Worm (Caenorhabditis elegans) whole organism, L4 larva: ENCODE results near the gene F59A7.11.

ENCODE experiments used
- F10B5.3 ChIP-seq: sonication (generic microtip); optimal IDR thresholded peaks from 2 replicates; lab custom pipeline; 2016; ENCODE audit warnings: mild to moderate bottlenecking, missing genetic modification characterization, missing compliant biosample characterization
- F37D6.2 ChIP-seq: sonication (generic microtip); optimal IDR thresholded peaks from 2 replicates; lab custom pipeline; 2016; ENCODE audit warnings: mild to moderate bottlenecking, missing genetic modification characterization, missing compliant biosample characterization
- F49E8.2 ChIP-seq: sonication (generic microtip); optimal IDR thresholded peaks from 2 replicates; lab custom pipeline; 2016; ENCODE audit warnings: missing compliant biosample characterization, mild to moderate bottlenecking, missing genetic modification characterization, borderline replicate concordance
- T26A8.4 ChIP-seq: fragments of 200-800 bp; sonication (Bioruptor generic); IDR thresholded peaks from 2 replicates; pipeline ENCODE4 v1.3.6; 2022; ENCODE audit warnings: missing genetic modification characterization, missing compliant biosample characterization
- ZK546.5 ChIP-seq, 2 experiments: sonication (generic microtip); optimal IDR thresholded peaks; 2 replicates each; lab custom pipeline; 2017; ENCODE audit warnings: missing biosample characterization in 2 of 2, missing genetic modification characterization in 2 of 2
- attf-4 ChIP-seq: sonication (generic microtip); optimal IDR thresholded peaks from 3 replicates; lab custom pipeline; 2017; ENCODE audit warnings: missing biosample characterization, missing genetic modification characterization
- ceh-20 ChIP-seq: fragments of 200-800 bp; sonication (Bioruptor generic); IDR thresholded peaks from 2 replicates; pipeline ENCODE4 v1.3.6; 2022; ENCODE audit warnings: missing genetic modification reagents, missing genetic modification characterization, missing compliant biosample characterization
- ceh-28 ChIP-seq: fragments of 150-350 bp; optimal IDR thresholded peaks from 2 replicates; lab custom pipeline; 2014; ENCODE audit warnings: missing biosample characterization, missing genetic modification reagents, missing genetic modification characterization
- ceh-44 ChIP-seq: fragments of 200-800 bp; sonication (Bioruptor generic); IDR thresholded peaks from 2 replicates; pipeline ENCODE4 v1.3.6; 2022; ENCODE audit warnings: missing genetic modification reagents, missing genetic modification characterization, missing compliant biosample characterization
- ceh-82 ChIP-seq: sonication (generic microtip); optimal IDR thresholded peaks from 2 replicates; lab custom pipeline; 2017; ENCODE audit warnings: missing biosample characterization, missing genetic modification characterization
- ces-1 ChIP-seq: fragments of 150-350 bp; sonication (generic microtip); optimal IDR thresholded peaks from 4 replicates; lab custom pipeline; 2014; ENCODE audit warnings: missing biosample characterization, missing genetic modification reagents, missing genetic modification characterization
- cey-2 ChIP-seq: sonication (generic microtip); optimal IDR thresholded peaks from 3 replicates; lab custom pipeline; 2017; ENCODE audit warnings: missing genetic modification characterization, mild to moderate bottlenecking, missing compliant biosample characterization, antibody characterized with exemption, borderline replicate concordance; ENCODE audit not compliant: insufficient read depth
- ctbp-1 ChIP-seq: fragments of 200-800 bp; sonication (Bioruptor generic); IDR thresholded peaks from 2 replicates; pipeline ENCODE4 v1.3.6; 2022; ENCODE audit warnings: missing genetic modification reagents, missing genetic modification characterization, missing compliant biosample characterization
- daf-12 ChIP-seq: fragments of 150-350 bp; optimal IDR thresholded peaks from 2 replicates; lab custom pipeline; 2014; ENCODE audit warnings: missing biosample characterization, missing genetic modification reagents, missing genetic modification characterization
- daf-16 ChIP-seq, 3 experiments: sonication (generic microtip); optimal IDR thresholded peaks; 2 replicates each; lab custom pipeline; 2016 to 2017; ENCODE audit warnings: missing genetic modification characterization in 3 of 3, missing genetic modification reagents in 3 of 3, mild to moderate bottlenecking in 2 of 3, missing compliant biosample characterization in 2 of 3, missing biosample characterization in 1 of 3, moderate library complexity in 1 of 3
- dmd-6 ChIP-seq: fragments of 200-800 bp; sonication (Bioruptor generic); IDR thresholded peaks from 2 replicates; pipeline ENCODE4 v1.3.6; 2022; ENCODE audit warnings: missing genetic modification reagents, missing genetic modification characterization, missing compliant biosample characterization
- dve-1 ChIP-seq: sonication (generic microtip); optimal IDR thresholded peaks from 2 replicates; lab custom pipeline; 2017; ENCODE audit warnings: antibody characterized with exemption, mild to moderate bottlenecking, missing genetic modification characterization, missing compliant biosample characterization; ENCODE audit not compliant: insufficient read depth
- egl-27 ChIP-seq: sonication (generic microtip); optimal IDR thresholded peaks from 3 replicates; lab custom pipeline; 2017; ENCODE audit warnings: missing biosample characterization, missing genetic modification reagents, missing genetic modification characterization
- egl-43 ChIP-seq: fragments of 200-800 bp; sonication (Bioruptor generic); IDR thresholded peaks from 2 replicates; pipeline ENCODE4 v1.3.6; 2022; ENCODE audit warnings: missing genetic modification reagents, missing genetic modification characterization, missing compliant biosample characterization
- fkh-10 ChIP-seq: fragments of 150-350 bp; optimal IDR thresholded peaks from 2 replicates; lab custom pipeline; 2014; ENCODE audit warnings: missing biosample characterization, missing genetic modification reagents, missing genetic modification characterization
- hlh-11 ChIP-seq: fragments of 200-800 bp; sonication (Bioruptor generic); optimal IDR thresholded peaks from 2 replicates; lab custom pipeline; 2018; ENCODE audit warnings: mild to moderate bottlenecking, missing genetic modification characterization, missing compliant biosample characterization
- jun-1 ChIP-seq: fragments of 150-350 bp; optimal IDR thresholded peaks from 2 replicates; lab custom pipeline; 2014; ENCODE audit warnings: missing biosample characterization, missing genetic modification reagents, missing genetic modification characterization
- lin-1 ChIP-seq: fragments of 200-800 bp; sonication (Bioruptor generic); IDR thresholded peaks from 2 replicates; pipeline ENCODE4 v1.3.6; 2022; ENCODE audit warnings: missing genetic modification reagents, missing genetic modification characterization, missing compliant biosample characterization
- lin-15B ChIP-seq: fragments of 150-350 bp; sonication (generic microtip); optimal IDR thresholded peaks from 3 replicates; lab custom pipeline; 2014; ENCODE audit warnings: missing biosample characterization, missing genetic modification characterization
- lin-39 ChIP-seq: fragments of 150-350 bp; optimal IDR thresholded peaks from 2 replicates; lab custom pipeline; 2014; ENCODE audit warnings: missing biosample characterization, missing genetic modification reagents, missing genetic modification characterization
- lir-3 ChIP-seq: sonication (generic microtip); optimal IDR thresholded peaks from 2 replicates; lab custom pipeline; 2016; ENCODE audit warnings: mild to moderate bottlenecking, missing genetic modification characterization, missing compliant biosample characterization
- madf-5 ChIP-seq, 2 experiments: fragments of 200-800 bp; sonication (Bioruptor generic); IDR thresholded peaks; 2 replicates each; pipeline ENCODE4 v1.3.6; 2022; ENCODE audit warnings: missing compliant biosample characterization in 2 of 2, missing genetic modification characterization in 2 of 2
- mdl-1 ChIP-seq, 2 experiments: fragments of 150-350 bp in 1 of 2; sonication (generic microtip) in 1 of 2; optimal IDR thresholded peaks; 2 replicates each; lab custom pipeline; 2014 to 2017; ENCODE audit warnings: missing biosample characterization in 2 of 2, missing genetic modification characterization in 2 of 2
- nhr-111 ChIP-seq: fragments of 200-800 bp; sonication (Bioruptor generic); optimal IDR thresholded peaks from 2 replicates; lab custom pipeline; 2018; ENCODE audit warnings: mild to moderate bottlenecking, missing genetic modification characterization, missing compliant biosample characterization
- nhr-28 ChIP-seq: fragments of 150-350 bp; optimal IDR thresholded peaks from 2 replicates; lab custom pipeline; 2014; ENCODE audit warnings: missing biosample characterization, missing genetic modification characterization
- php-3 ChIP-seq: fragments of 200-800 bp; sonication (Bioruptor generic); IDR thresholded peaks from 2 replicates; pipeline ENCODE4 v1.3.6; 2022; ENCODE audit warnings: missing genetic modification reagents, missing genetic modification characterization, missing compliant biosample characterization
- pqm-1 ChIP-seq: sonication (generic microtip); optimal IDR thresholded peaks from 2 replicates; lab custom pipeline; 2017; ENCODE audit warnings: missing biosample characterization, missing genetic modification characterization
- rbr-2 ChIP-seq: sonication (generic microtip); optimal IDR thresholded peaks from 2 replicates; lab custom pipeline; 2016; ENCODE audit warnings: missing genotype, missing genetic modification characterization, missing compliant biosample characterization
- sdz-12 ChIP-seq: fragments of 200-800 bp; sonication (Bioruptor generic); optimal IDR thresholded peaks from 2 replicates; lab custom pipeline; 2018; ENCODE audit warnings: mild to moderate bottlenecking, missing genetic modification characterization, missing compliant biosample characterization
- set-16 ChIP-seq: fragments of 200-800 bp; sonication (Bioruptor generic); IDR thresholded peaks from 2 replicates; pipeline ENCODE4 v1.3.6; 2022; ENCODE audit warnings: missing genetic modification reagents, missing genetic modification characterization, missing compliant biosample characterization
- tra-1 ChIP-seq: fragments of 200-800 bp; sonication (Bioruptor generic); IDR thresholded peaks from 2 replicates; pipeline ENCODE4 v1.3.6; 2022; ENCODE audit warnings: missing genetic modification reagents, missing genetic modification characterization, missing compliant biosample characterization
- unc-39 ChIP-seq: sonication (generic microtip); optimal IDR thresholded peaks from 2 replicates; lab custom pipeline; 2017; ENCODE audit warnings: missing biosample characterization, missing genetic modification characterization
- unc-62 ChIP-seq, 3 experiments: fragments of 150-350 bp in 1 of 3; sonication (generic microtip); optimal IDR thresholded peaks in 2 of 3; peaks in 1 of 3; 1 replicate in 1 of 3; 2 replicates in 2 of 3; lab custom pipeline; 2014 to 2017; ENCODE audit warnings: missing biosample characterization in 3 of 3, missing genetic modification characterization in 3 of 3, missing genetic modification reagents in 3 of 3, missing genotype in 1 of 3
- zag-1 ChIP-seq: fragments of 150-350 bp; optimal IDR thresholded peaks from 2 replicates; lab custom pipeline; 2014; ENCODE audit warnings: missing biosample characterization, missing genetic modification characterization
- zip-11 ChIP-seq: fragments of 200-800 bp; sonication (Bioruptor generic); IDR thresholded peaks from 2 replicates; pipeline ENCODE4 v1.3.6; 2022; ENCODE audit warnings: missing genetic modification characterization, missing compliant biosample characterization

Gene F59A7.11

DNA sequence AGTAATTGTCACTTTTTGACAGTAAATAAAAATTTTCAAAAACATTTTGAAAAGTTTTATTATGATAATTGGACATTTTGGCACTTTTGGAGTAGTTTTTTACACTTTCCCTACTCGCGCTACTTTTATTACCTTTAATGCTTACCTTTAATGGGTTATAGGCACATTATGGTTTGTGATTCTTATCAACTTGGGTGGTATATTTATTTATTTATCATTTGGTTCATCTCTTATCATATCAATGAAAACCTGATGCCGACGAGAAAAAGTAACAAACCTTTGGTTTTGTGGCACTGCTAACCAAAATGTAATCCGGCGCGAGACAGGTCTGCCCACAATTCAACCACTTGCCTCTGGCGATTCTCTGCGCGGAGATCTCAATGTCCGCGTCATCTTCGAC lies 15.4 kb downstream of the F59A7.11 start:
- TF ChIP-seq lir-3 (tag; lab: Kevin White, UChicago) (no peak), php-3 (GFP tag; lab: Robert Waterston, UW) (peak; percentile 74), nhr-28 (peak; percentile 22), ceh-82 (tag; lab: Kevin White, UChicago) (no peak), daf-16 (GFP tag; optimal IDR thresholded peaks at IDR 0.05; lab: Kevin White, UChicago) (no peak), daf-16 (tag; optimal IDR thresholded peaks at IDR 0.05; lab: Kevin White, UChicago) (peak; percentile 63), attf-4 (no peak)
- TF ChIP-seq, all 104 proteins: peak for 3

DNA sequence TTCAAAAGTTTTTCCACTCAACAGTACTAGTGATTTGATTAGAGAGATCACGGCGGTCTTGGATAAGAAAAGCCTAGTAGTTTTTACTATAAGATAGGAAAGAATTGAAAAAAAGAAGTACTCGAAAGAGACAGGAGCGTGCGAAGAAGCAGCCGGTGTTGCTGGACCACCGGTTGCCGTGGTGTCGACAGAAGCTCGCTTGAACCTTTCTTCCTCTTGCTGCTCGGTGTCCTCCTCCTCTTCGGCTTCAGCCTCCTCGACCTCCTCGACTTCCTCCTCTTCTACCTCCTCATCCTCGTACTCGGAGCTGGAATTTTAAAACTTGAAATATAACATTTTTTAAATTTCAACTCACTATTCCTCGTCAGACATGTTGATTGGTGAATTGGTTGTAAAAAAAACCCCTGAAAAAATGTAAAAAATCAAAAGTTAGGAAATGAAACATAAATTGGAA lies 21.2 kb downstream of the F59A7.11 start, which contains the start of gene tnt-4:
Gene tnt-4, minus strand, starts transcription at position 404 of the 454 bp plus-strand sequence.
- TF ChIP-seq set-16 (GFP tag; lab: Robert Waterston, UW) (peak; percentile 76), zag-1 (tag; lab: Kevin White, UChicago) (no peak)

- TF ChIP-seq egl-43 (GFP tag; lab: Robert Waterston, UW), result 0 out of 2 replicates have a peak, but pooled peaks have one; percentile 40
- no peak for TF ChIP-seq ces-1
- TF ChIP-seq unc-39, result no peak
- peak; percentile 90 for TF ChIP-seq set-16 (GFP tag; lab: Robert Waterston, UW)
- no peak for TF ChIP-seq daf-16 (GFP tag; optimal IDR thresholded peaks at IDR 0.05; lab: Kevin White, UChicago)
- TF ChIP-seq daf-16 (tag; optimal IDR thresholded peaks at IDR 0.05; lab: Kevin White, UChicago), result no peak
Observed at ce11 chrV:1991381-1991780, 22.3 kb downstream of the F59A7.11 start.

DNA sequence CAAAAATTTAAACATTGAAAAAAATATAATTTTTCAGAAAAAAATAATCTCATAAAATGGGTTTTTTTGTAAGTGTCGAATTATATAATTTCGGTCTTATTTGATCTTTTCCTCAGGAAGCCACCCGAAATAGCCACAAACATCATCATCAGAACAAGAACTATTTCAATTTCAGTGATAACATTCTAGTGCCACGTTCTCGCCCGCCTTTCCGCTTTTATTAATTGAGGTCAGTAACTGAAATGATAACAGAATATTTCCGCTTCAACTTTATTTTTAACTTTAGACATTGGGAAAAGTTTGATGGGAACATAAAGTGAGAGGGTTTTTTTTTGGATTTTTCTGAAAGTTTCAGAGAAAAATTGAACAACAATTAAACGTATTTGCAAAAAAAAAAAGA lies 24.5 kb downstream of the F59A7.11 start:
- TF ChIP-seq pqm-1 (tag; lab: Kevin White, UChicago) (peak; percentile 83), nhr-28 (peak; percentile 32), dmd-6 (peak; percentile 36; the same call in 1 of the 2 replicates), egl-27 (tag; lab: Kevin White, UChicago) (no peak), unc-62 (GFP tag; optimal IDR thresholded peaks at IDR 0.05 in 1 of 2; lab: Kevin White, UChicago) (peak in 1 of 2 experiments; percentile 30), unc-62 (tag; optimal IDR thresholded peaks at IDR 0.05; lab: Kevin White, UChicago) (no peak), F37D6.2 (tag; lab: Kevin White, UChicago) (no peak), daf-16 (GFP tag; optimal IDR thresholded peaks at IDR 0.05; lab: Kevin White, UChicago) (no peak), daf-16 (tag; optimal IDR thresholded peaks at IDR 0.05; lab: Kevin White, UChicago) (peak; percentile 31), hlh-11 (tag; lab: Kevin White, UChicago) (peak; percentile 8)

ce11 chrV:1986954-1987353 lies 26.8 kb downstream of the F59A7.11 start, which contains the start of gene T08B1.1:
T08B1.1 (minus strand) TSS chrV:1987045.
- no peak for TF ChIP-seq fkh-10 (GFP tag; lab: Kevin White, UChicago)
- TF ChIP-seq ceh-20 (GFP tag; lab: Robert Waterston, UW), result peak; percentile 45; the same call in 1 of the 2 replicates
- no peak for TF ChIP-seq ceh-28 (tag; lab: Kevin White, UChicago)
- no peak for TF ChIP-seq lin-39 (tag; lab: Kevin White, UChicago)
- TF ChIP-seq egl-27 (tag; lab: Kevin White, UChicago), result no peak
- TF ChIP-seq cey-2, result no peak
- TF ChIP-seq ZK546.5 (tag; optimal IDR thresholded peaks at IDR 0.05; lab: Kevin White, UChicago), result no peak
- no peak for TF ChIP-seq T26A8.4 (GFP tag; lab: Robert Waterston, UW)
- TF ChIP-seq F10B5.3 (tag; lab: Kevin White, UChicago), result no peak
- TF ChIP-seq dve-1 (tag; lab: Kevin White, UChicago), result peak; percentile 42
- no peak for TF ChIP-seq F49E8.2 (tag; lab: Kevin White, UChicago)
- peak in 1 of 2 experiments; percentile 5 for TF ChIP-seq mdl-1 (tag; optimal IDR thresholded peaks at IDR 0.05; lab: Kevin White, UChicago)
- no peak for TF ChIP-seq lin-15B (tag; lab: Kevin White, UChicago)
- TF ChIP-seq rbr-2 (tag; lab: Kevin White, UChicago), result no peak
- no peak for TF ChIP-seq madf-5 (GFP tag; IDR thresholded peaks at IDR 0.05; lab: Robert Waterston, UW)
- TF ChIP-seq ceh-44, result no peak
- no peak for TF ChIP-seq egl-43 (GFP tag; lab: Robert Waterston, UW)
- peak; percentile 94 for TF ChIP-seq php-3 (GFP tag; lab: Robert Waterston, UW)
- no peak for TF ChIP-seq zip-11
- TF ChIP-seq lir-3 (tag; lab: Kevin White, UChicago), result no peak
- TF ChIP-seq tra-1, result no peak; the same call in 1 of the 2 replicates
- no peak; the same call in 1 of the 2 replicates for TF ChIP-seq lin-1 (GFP tag; lab: Robert Waterston, UW)
- no peak for TF ChIP-seq attf-4
- TF ChIP-seq nhr-111, result no peak
- TF ChIP-seq sdz-12 (GFP tag; lab: Kevin White, UChicago), result no peak
- TF ChIP-seq jun-1 (tag; lab: Kevin White, UChicago), result no peak
- no peak for TF ChIP-seq ctbp-1 (GFP tag; lab: Robert Waterston, UW)
- TF ChIP-seq hlh-11 (tag; lab: Kevin White, UChicago), result peak; percentile 36
- no peak for TF ChIP-seq F37D6.2 (tag; lab: Kevin White, UChicago)
- no peak for TF ChIP-seq daf-12 (tag; lab: Kevin White, UChicago)
